Worm (Caenorhabditis elegans) whole organism, L3 larva: Measurements from ENCODE around the gene F13E9.13.
A peak's percentile ranks its signal among the peaks of the same experiment; 100 is the strongest.

Experiments
- R02D3.7 ChIP-seq: fragments of 150-350 bp; optimal IDR thresholded peaks from 2 replicates; lab custom pipeline; 2014; ENCODE audit warnings: missing biosample characterization, missing genetic modification characterization
- aly-2 ChIP-seq: fragments of 150-350 bp; optimal IDR thresholded peaks from 2 replicates; lab custom pipeline; 2014; ENCODE audit warnings: missing biosample characterization, missing genetic modification characterization
- ama-1 ChIP-seq: fragments of 150-350 bp; optimal IDR thresholded peaks from 2 replicates; lab custom pipeline; 2018
- ceh-28 ChIP-seq: fragments of 150-350 bp; optimal IDR thresholded peaks from 2 replicates; lab custom pipeline; 2014; ENCODE audit warnings: missing biosample characterization, missing genetic modification reagents, missing genetic modification characterization
- ceh-82 ChIP-seq: fragments of 150-350 bp; optimal IDR thresholded peaks from 2 replicates; lab custom pipeline; 2014; ENCODE audit warnings: missing biosample characterization, missing genetic modification characterization
- daf-12 ChIP-seq: fragments of 150-350 bp; optimal IDR thresholded peaks from 2 replicates; lab custom pipeline; 2014; ENCODE audit warnings: missing biosample characterization, missing genetic modification reagents, missing genetic modification characterization
- egl-5 ChIP-seq: fragments of 150-350 bp; optimal IDR thresholded peaks from 2 replicates; lab custom pipeline; 2017; ENCODE audit warnings: missing biosample characterization, missing genetic modification reagents, missing genetic modification characterization, inconsistent platforms
- elt-1 ChIP-seq: fragments of 150-350 bp; optimal IDR thresholded peaks from 2 replicates; lab custom pipeline; 2014; ENCODE audit warnings: missing biosample characterization, missing genetic modification characterization
- elt-2 ChIP-seq: sonication (generic microtip); optimal IDR thresholded peaks from 2 replicates; lab custom pipeline; 2016; ENCODE audit warnings: missing genetic modification reagents, mild to moderate bottlenecking, missing genetic modification characterization, missing compliant biosample characterization
- elt-3 ChIP-seq, 3 experiments: fragments of 150-350 bp in 1 of 3; sonication (generic microtip) in 2 of 3; optimal IDR thresholded peaks; 2 replicates in 2 of 3; 4 replicates in 1 of 3; lab custom pipeline; 2014 to 2017; ENCODE audit warnings: missing biosample characterization in 3 of 3, missing genetic modification characterization in 3 of 3
- eor-1 ChIP-seq, 2 experiments: fragments of 150-350 bp; optimal IDR thresholded peaks; 2 replicates each; lab custom pipeline; 2014 to 2018; ENCODE audit warnings: missing biosample characterization in 2 of 2, missing genetic modification characterization in 2 of 2
- fkh-10 ChIP-seq: sonication (generic microtip); optimal IDR thresholded peaks from 2 replicates; lab custom pipeline; 2017; ENCODE audit warnings: missing biosample characterization, missing genetic modification reagents, missing genetic modification characterization
- fos-1 ChIP-seq: fragments of 150-350 bp; optimal IDR thresholded peaks from 2 replicates; lab custom pipeline; 2014; ENCODE audit warnings: missing biosample characterization, missing genetic modification characterization
- hmg-11 ChIP-seq: sonication (generic microtip); optimal IDR thresholded peaks from 2 replicates; lab custom pipeline; 2016; ENCODE audit warnings: missing genetic modification characterization, missing compliant biosample characterization
- lin-15B ChIP-seq: fragments of 150-350 bp; optimal IDR thresholded peaks from 2 replicates; lab custom pipeline; 2014; ENCODE audit warnings: missing biosample characterization, missing genetic modification characterization
- lin-39 ChIP-seq: fragments of 150-350 bp; optimal IDR thresholded peaks from 2 replicates; lab custom pipeline; 2018; ENCODE audit warnings: missing biosample characterization, missing genetic modification reagents, missing genetic modification characterization
- lsy-12 ChIP-seq: sonication (generic microtip); optimal IDR thresholded peaks from 2 replicates; lab custom pipeline; 2016; ENCODE audit warnings: mild to moderate bottlenecking, missing genetic modification characterization, missing compliant biosample characterization
- mdl-1 ChIP-seq: fragments of 150-350 bp; optimal IDR thresholded peaks from 2 replicates; lab custom pipeline; 2014; ENCODE audit warnings: missing biosample characterization, missing genetic modification characterization
- mml-1 ChIP-seq: fragments of 150-350 bp; sonication (generic microtip); optimal IDR thresholded peaks from 3 replicates; lab custom pipeline; 2014; ENCODE audit warnings: missing biosample characterization, missing genetic modification characterization
- nfya-1 ChIP-seq: sonication (generic microtip); optimal IDR thresholded peaks from 2 replicates; lab custom pipeline; 2017; ENCODE audit warnings: missing genetic modification characterization, mild to moderate bottlenecking, missing compliant biosample characterization, antibody characterized with exemption, moderate library complexity; ENCODE audit not compliant: insufficient read depth
- nhr-11 ChIP-seq: fragments of 150-350 bp; optimal IDR thresholded peaks from 2 replicates; lab custom pipeline; 2014; ENCODE audit warnings: missing biosample characterization, missing genetic modification characterization
- nhr-23 ChIP-seq: fragments of 150-350 bp; optimal IDR thresholded peaks from 2 replicates; lab custom pipeline; 2014; ENCODE audit warnings: missing biosample characterization, missing genetic modification reagents, missing genetic modification characterization
- nhr-237 ChIP-seq: fragments of 150-350 bp; optimal IDR thresholded peaks from 2 replicates; lab custom pipeline; 2014; ENCODE audit warnings: missing biosample characterization, missing genetic modification characterization
- nhr-25 ChIP-seq: sonication (generic microtip); optimal IDR thresholded peaks from 2 replicates; lab custom pipeline; 2017; ENCODE audit warnings: missing biosample characterization, missing genetic modification characterization
- nhr-43 ChIP-seq: sonication (generic microtip); optimal IDR thresholded peaks from 2 replicates; lab custom pipeline; 2016; ENCODE audit warnings: mild to moderate bottlenecking, missing genetic modification characterization, missing compliant biosample characterization; ENCODE audit not compliant: poor library complexity, severe bottlenecking
- nhr-67 ChIP-seq: fragments of 150-350 bp; optimal IDR thresholded peaks from 2 replicates; lab custom pipeline; 2014; ENCODE audit warnings: missing biosample characterization, missing genetic modification characterization
- nhr-76 ChIP-seq: fragments of 150-350 bp; sonication (generic microtip); optimal IDR thresholded peaks from 5 replicates; lab custom pipeline; 2014; ENCODE audit warnings: missing biosample characterization, missing genetic modification characterization
- pha-4 ChIP-seq: fragments of 150-350 bp; optimal IDR thresholded peaks from 2 replicates; lab custom pipeline; 2014; ENCODE audit warnings: missing biosample characterization, missing genetic modification reagents, missing genetic modification characterization
- pqm-1 ChIP-seq: fragments of 150-350 bp; optimal IDR thresholded peaks from 2 replicates; lab custom pipeline; 2017; ENCODE audit warnings: missing biosample characterization, missing genetic modification characterization, inconsistent platforms
- sea-2 ChIP-seq: fragments of 150-350 bp; sonication (generic microtip); optimal IDR thresholded peaks from 4 replicates; lab custom pipeline; 2014; ENCODE audit warnings: missing biosample characterization, missing genetic modification reagents, missing genetic modification characterization
- skn-1 ChIP-seq: fragments of 150-350 bp; optimal IDR thresholded peaks from 2 replicates; lab custom pipeline; 2014; ENCODE audit warnings: missing biosample characterization, missing genetic modification characterization
- snpc-4 ChIP-seq: fragments of 150-350 bp; optimal IDR thresholded peaks from 2 replicates; lab custom pipeline; 2014; ENCODE audit warnings: missing biosample characterization, missing genetic modification characterization
- tbx-2 ChIP-seq: sonication (generic microtip); optimal IDR thresholded peaks from 2 replicates; lab custom pipeline; 2016; ENCODE audit warnings: mild to moderate bottlenecking, missing genetic modification characterization, missing compliant biosample characterization
- unc-39 ChIP-seq: sonication (generic microtip); optimal IDR thresholded peaks from 4 replicates; lab custom pipeline; 2017; ENCODE audit warnings: missing biosample characterization, missing genetic modification characterization
- unc-62 ChIP-seq: fragments of 150-350 bp; sonication (generic microtip); optimal IDR thresholded peaks from 4 replicates; lab custom pipeline; 2014; ENCODE audit warnings: missing biosample characterization, missing genetic modification reagents, missing genetic modification characterization
- zag-1 ChIP-seq: fragments of 150-350 bp; optimal IDR thresholded peaks from 2 replicates; lab custom pipeline; 2014; ENCODE audit warnings: missing biosample characterization, missing genetic modification characterization
- ztf-11 ChIP-seq: fragments of 150-350 bp; optimal IDR thresholded peaks from 2 replicates; lab custom pipeline; 2014; ENCODE audit warnings: missing biosample characterization, missing genetic modification characterization
- ztf-4 ChIP-seq: fragments of 150-350 bp; optimal IDR thresholded peaks from 2 replicates; lab custom pipeline; 2014; ENCODE audit warnings: missing biosample characterization, missing genetic modification characterization

F13E9.13 gene

DNA sequence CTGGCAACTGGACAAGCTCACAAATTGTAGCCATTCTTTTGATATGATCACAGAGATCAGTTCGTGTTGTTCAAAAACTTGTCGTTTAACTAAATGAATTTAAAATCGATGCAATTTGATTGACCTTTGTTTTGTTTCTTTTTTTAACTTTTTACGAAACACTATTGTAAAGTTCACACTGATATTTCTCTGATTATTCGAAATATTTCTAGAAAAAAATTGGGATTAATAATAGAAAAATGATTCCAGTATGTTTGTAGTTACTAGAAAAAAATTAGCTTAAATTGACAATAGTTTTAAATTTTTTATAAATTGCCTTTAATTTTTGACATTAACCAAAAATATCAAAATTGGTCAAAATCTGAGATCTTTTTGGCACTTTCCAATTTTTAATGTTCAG, 27.9 kb downstream of the F13E9.13 start, which contains the start of gene ZK596.2:
Gene ZK596.2 (minus strand): TSS at position 101 of the 400 bp plus-strand sequence.
- TF ChIP-seq daf-12 (tag; lab: Kevin White, UChicago): no peak
- no peak for TF ChIP-seq nfya-1 (tag; lab: Kevin White, UChicago)
- TF ChIP-seq zag-1 (tag; lab: Kevin White, UChicago): no peak
- TF ChIP-seq nhr-67: no peak
- TF ChIP-seq elt-1 (tag; lab: Kevin White, UChicago): no peak
- no peak for TF ChIP-seq snpc-4 (tag; lab: Kevin White, UChicago)
- TF ChIP-seq mdl-1: no peak
- TF ChIP-seq fkh-10 (GFP tag; lab: Kevin White, UChicago): no peak
- TF ChIP-seq pqm-1: no peak
- TF ChIP-seq ztf-4 (tag; lab: Kevin White, UChicago): no peak
- no peak for TF ChIP-seq ceh-82
- TF ChIP-seq unc-62: no peak

ce11 chrIV:10909708-10910107, 28.4 kb downstream of the F13E9.13 start, which contains the start of gene pyk-2:
Gene pyk-2 (plus strand): TSS chrIV:10909913.
- TF ChIP-seq nhr-76 (tag; lab: Kevin White, UChicago): no peak
- TF ChIP-seq pqm-1: peak; percentile 67
- TF ChIP-seq elt-2 (tag; lab: Kevin White, UChicago): peak; percentile 79

ce11 chrIV:10913081-10913480, 31.7 kb downstream of the F13E9.13 start, which contains the start of gene ZK593.2:
Gene ZK593.2 (plus strand): TSS chrIV:10913381.
- TF ChIP-seq sea-2 (GFP tag; lab: Kevin White, UChicago) (no peak), elt-2 (tag; lab: Kevin White, UChicago) (peak; percentile 40)
- TF ChIP-seq, all 47 proteins: peak for 1

DNA sequence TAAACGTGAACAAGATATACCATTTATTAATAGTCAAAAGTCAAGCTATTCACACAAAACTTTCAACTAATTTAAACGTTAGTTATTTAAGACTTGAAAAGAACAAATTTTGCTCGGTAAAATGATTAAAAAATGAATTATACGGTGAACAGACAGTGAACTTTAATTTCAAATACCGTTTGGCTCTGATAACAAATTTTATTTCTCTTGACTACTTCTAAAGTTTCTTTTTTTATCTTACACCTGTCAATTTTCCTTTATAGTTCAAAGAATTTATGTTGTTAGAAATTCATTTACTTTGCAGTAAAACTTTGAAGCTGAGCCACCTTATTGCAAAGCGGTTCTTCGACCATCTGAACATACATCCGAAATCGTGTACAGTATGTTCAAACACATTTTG, 34.0 kb downstream of the F13E9.13 start, which contains the start of gene ZK593.3:
Gene ZK593.3 (plus strand): TSS at position 301 of the 400 bp plus-strand sequence.
- TF ChIP-seq egl-5 (tag; lab: Kevin White, UChicago): no peak
- no peak for TF ChIP-seq fos-1 (tag; lab: Kevin White, UChicago)
- peak; percentile 5 for TF ChIP-seq pqm-1
- no peak for TF ChIP-seq mdl-1
- no peak for TF ChIP-seq zag-1 (tag; lab: Kevin White, UChicago)
- no peak for TF ChIP-seq mml-1 (tag; lab: Kevin White, UChicago)

- TF ChIP-seq elt-1 (tag; lab: Kevin White, UChicago): peak; percentile 91
- TF ChIP-seq aly-2 (tag; lab: Kevin White, UChicago): no peak
- peak; percentile 60 for TF ChIP-seq nhr-23 (tag; lab: Kevin White, UChicago)
- TF ChIP-seq nhr-25: peak; percentile 47
- no peak for TF ChIP-seq egl-5 (tag; lab: Kevin White, UChicago)
These were observed 34.8 kb downstream of the F13E9.13 start for ce11 chrIV:10916134-10916533.

DNA sequence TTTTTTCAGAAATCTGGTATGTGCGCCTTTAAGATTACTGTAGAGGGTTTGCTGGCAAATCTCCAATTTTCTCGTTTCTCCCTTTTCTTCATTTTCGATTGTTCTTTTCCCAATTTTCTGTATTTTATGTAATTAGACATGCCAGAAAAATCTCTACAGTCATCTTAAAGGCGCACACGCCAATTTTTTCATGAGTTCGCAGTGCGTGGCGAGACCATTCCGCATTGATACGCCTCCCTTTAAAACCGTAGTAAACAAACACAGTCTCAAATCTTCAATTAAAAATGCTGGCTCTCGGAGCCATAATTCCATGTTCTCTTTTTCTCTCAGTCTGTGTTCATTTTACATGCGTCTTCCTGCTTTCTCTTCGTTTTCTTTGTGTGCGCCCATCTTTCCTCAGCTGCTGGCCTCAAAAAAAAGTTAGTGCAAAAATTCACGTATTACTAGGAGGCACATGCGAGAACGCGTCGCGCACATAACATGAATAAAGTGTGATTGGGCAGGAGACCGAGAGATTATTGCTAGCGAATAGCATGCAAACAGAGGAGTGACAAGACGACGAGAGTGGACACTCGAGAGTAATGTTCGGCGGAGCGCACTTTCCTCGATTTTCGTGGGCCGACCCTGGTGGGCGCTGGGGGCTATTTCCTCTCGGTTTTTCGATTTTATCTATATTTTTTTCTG, 37.7 kb downstream of the F13E9.13 start:
- TF ChIP-seq nhr-23 (tag; lab: Kevin White, UChicago): peak; percentile 56
- TF ChIP-seq nhr-237 (tag; lab: Kevin White, UChicago): no peak
- TF ChIP-seq elt-1 (tag; lab: Kevin White, UChicago): peak; percentile 66
- TF ChIP-seq skn-1 (tag; lab: Kevin White, UChicago): peak; percentile 38
- peak; percentile 83 for TF ChIP-seq nfya-1 (tag; lab: Kevin White, UChicago)
- peak; percentile 85 for TF ChIP-seq lin-15B
- TF ChIP-seq fkh-10 (GFP tag; lab: Kevin White, UChicago): peak; percentile 61
- no peak for TF ChIP-seq tbx-2 (tag; lab: Kevin White, UChicago)
- TF ChIP-seq mdl-1: peak; percentile 65
- no peak for TF ChIP-seq unc-62
- TF ChIP-seq nhr-25: peak; percentile 81
- peak; percentile 8 for TF ChIP-seq ceh-28 (tag; lab: Kevin White, UChicago)
- no peak for TF ChIP-seq elt-3 (tag; optimal IDR thresholded peaks at IDR 0.05; lab: Kevin White, UChicago)
- peak; percentile 40 for TF ChIP-seq lsy-12 (tag; lab: Kevin White, UChicago)
- TF ChIP-seq snpc-4 (tag; lab: Kevin White, UChicago): peak; percentile 70
- TF ChIP-seq ceh-82: no peak
- TF ChIP-seq pha-4 (tag; lab: Kevin White, UChicago): peak; percentile 73
- TF ChIP-seq nhr-11 (tag; lab: Kevin White, UChicago): peak; percentile 51
- no peak for TF ChIP-seq eor-1 (tag; optimal IDR thresholded peaks at IDR 0.05; lab: Kevin White, UChicago)
- peak; percentile 72 for TF ChIP-seq elt-2 (tag; lab: Kevin White, UChicago)
- TF ChIP-seq lin-39 (tag; lab: Kevin White, UChicago): peak; percentile 78
- peak; percentile 17 for TF ChIP-seq R02D3.7 (tag; lab: Kevin White, UChicago)
- peak; percentile 60 for TF ChIP-seq ama-1 (lab: Kevin White, UChicago)
- TF ChIP-seq daf-12 (tag; lab: Kevin White, UChicago): no peak
- TF ChIP-seq zag-1 (tag; lab: Kevin White, UChicago): no peak
- peak; percentile 20 for TF ChIP-seq pqm-1
- TF ChIP-seq nhr-43 (tag; lab: Kevin White, UChicago): peak; percentile 2
- TF ChIP-seq unc-39 (tag; lab: Kevin White, UChicago): no peak
- TF ChIP-seq ztf-4 (tag; lab: Kevin White, UChicago): no peak
- TF ChIP-seq hmg-11 (tag; lab: Kevin White, UChicago): peak; percentile 90
- TF ChIP-seq nhr-76 (tag; lab: Kevin White, UChicago): no peak
- peak; percentile 85 for TF ChIP-seq egl-5 (tag; lab: Kevin White, UChicago)
- no peak for TF ChIP-seq ztf-11 (tag; lab: Kevin White, UChicago)
